Worm (Caenorhabditis elegans) whole organism, L1 larva: ENCODE data around the gene tdpo-1.

ENCODE experiments used
- ceh-82 ChIP-seq, 3 experiments: fragments of 150-350 bp in 1 of 3; sonication (generic microtip) in 2 of 3; optimal IDR thresholded peaks; 2 replicates each; lab custom pipeline; 2014 to 2017; ENCODE audit warnings: missing biosample characterization in 3 of 3, missing genetic modification characterization in 3 of 3
- lin-15B ChIP-seq: fragments of 150-350 bp; sonication (generic microtip); optimal IDR thresholded peaks from 3 replicates; lab custom pipeline; 2014; ENCODE audit warnings: missing biosample characterization, missing genetic modification characterization
- nhr-28 ChIP-seq: fragments of 150-350 bp; optimal IDR thresholded peaks from 2 replicates; lab custom pipeline; 2014; ENCODE audit warnings: missing biosample characterization, missing genetic modification characterization
- pag-3 ChIP-seq: sonication (generic microtip); optimal IDR thresholded peaks from 2 replicates; lab custom pipeline; 2017; ENCODE audit warnings: missing genetic modification characterization, mild to moderate bottlenecking, missing compliant biosample characterization, antibody characterized with exemption, borderline replicate concordance; ENCODE audit not compliant: insufficient read depth
- pqm-1 ChIP-seq: sonication (generic microtip); optimal IDR thresholded peaks from 3 replicates; lab custom pipeline; 2017; ENCODE audit warnings: missing biosample characterization, missing genetic modification characterization
- rnt-1 ChIP-seq: sonication (generic microtip); optimal IDR thresholded peaks from 2 replicates; lab custom pipeline; 2016; ENCODE audit warnings: mild to moderate bottlenecking, missing genetic modification characterization, moderate library complexity, missing compliant biosample characterization
- sox-4 ChIP-seq: sonication (generic microtip); optimal IDR thresholded peaks from 2 replicates; lab custom pipeline; 2016; ENCODE audit warnings: missing genetic modification characterization, missing compliant biosample characterization
- unc-62 ChIP-seq: fragments of 150-350 bp; optimal IDR thresholded peaks from 2 replicates; lab custom pipeline; 2014; ENCODE audit warnings: missing biosample characterization, missing genetic modification reagents, missing genetic modification characterization
- unc-86 ChIP-seq: sonication (generic microtip); optimal IDR thresholded peaks from 2 replicates; lab custom pipeline; 2016; ENCODE audit warnings: missing genetic modification characterization, missing compliant biosample characterization
- zag-1 ChIP-seq: fragments of 150-350 bp; optimal IDR thresholded peaks from 2 replicates; lab custom pipeline; 2014; ENCODE audit warnings: missing biosample characterization, missing genetic modification characterization

ce11 chrIV:1971078-1971477, 11.4 kb downstream of the tdpo-1 start:
- TF ChIP-seq zag-1 (tag; lab: Kevin White, UChicago) (no peak), nhr-28 (tag; lab: Kevin White, UChicago) (no peak), pqm-1 (tag; lab: Kevin White, UChicago) (no peak), pag-3 (tag; lab: Kevin White, UChicago) (no peak), unc-62 (GFP tag; lab: Kevin White, UChicago) (no peak), ceh-82 (tag; optimal IDR thresholded peaks at IDR 0.05; lab: Kevin White, UChicago) (no peak), lin-15B (no peak), unc-86 (no peak), rnt-1 (tag; lab: Kevin White, UChicago) (no peak), sox-4 (no peak)
